Fruit fly (Drosophila melanogaster): Measurements from ENCODE around the gene Fmr1.

dm6 chr3R:10097531-10098295 is 12.2 kb downstream of the Fmr1 start:
- TF ChIP-seq CG8478 (optimal IDR thresholded peaks at IDR 0.05) (no peak), CTCF (optimal IDR thresholded peaks at IDR 0.05) (no peak)
